Worm (Caenorhabditis elegans) whole organism, L4 larva: Measurements from ENCODE around the gene frm-2.

ENCODE experiments used
- egl-27 ChIP-seq: sonication (generic microtip); optimal IDR thresholded peaks from 3 replicates; lab custom pipeline; 2017; ENCODE audit warnings: missing biosample characterization, missing genetic modification reagents, missing genetic modification characterization
- fos-1 ChIP-seq: fragments of 150-350 bp; optimal IDR thresholded peaks from 2 replicates; lab custom pipeline; 2014; ENCODE audit warnings: missing biosample characterization, missing genetic modification characterization
- hlh-11 ChIP-seq: fragments of 200-800 bp; sonication (Bioruptor generic); optimal IDR thresholded peaks from 2 replicates; lab custom pipeline; 2018; ENCODE audit warnings: mild to moderate bottlenecking, missing genetic modification characterization, missing compliant biosample characterization
- lir-3 ChIP-seq: sonication (generic microtip); optimal IDR thresholded peaks from 2 replicates; lab custom pipeline; 2016; ENCODE audit warnings: mild to moderate bottlenecking, missing genetic modification characterization, missing compliant biosample characterization
- mdl-1 ChIP-seq, 2 experiments: fragments of 150-350 bp in 1 of 2; sonication (generic microtip) in 1 of 2; optimal IDR thresholded peaks; 2 replicates each; lab custom pipeline; 2014 to 2017; ENCODE audit warnings: missing biosample characterization in 2 of 2, missing genetic modification characterization in 2 of 2
- nhr-11 ChIP-seq: fragments of 150-350 bp; optimal IDR thresholded peaks from 2 replicates; lab custom pipeline; 2014; ENCODE audit warnings: missing biosample characterization, missing genetic modification characterization
- pqm-1 ChIP-seq: sonication (generic microtip); optimal IDR thresholded peaks from 2 replicates; lab custom pipeline; 2017; ENCODE audit warnings: missing biosample characterization, missing genetic modification characterization
- saeg-2 ChIP-seq: fragments of 200-800 bp; sonication (Bioruptor generic); IDR thresholded peaks from 2 replicates; pipeline ENCODE4 v1.3.6; 2022; ENCODE audit warnings: missing genetic modification reagents, missing genetic modification characterization, missing compliant biosample characterization
- unc-39 ChIP-seq: sonication (generic microtip); optimal IDR thresholded peaks from 2 replicates; lab custom pipeline; 2017; ENCODE audit warnings: missing biosample characterization, missing genetic modification characterization
- ztf-11 ChIP-seq: fragments of 150-350 bp; optimal IDR thresholded peaks from 2 replicates; lab custom pipeline; 2014; ENCODE audit warnings: missing biosample characterization, missing genetic modification characterization

- TF ChIP-seq lir-3 (no peak), saeg-2 (no peak), pqm-1 (tag; lab: Kevin White, UChicago) (no peak), mdl-1 (tag; optimal IDR thresholded peaks at IDR 0.05; lab: Kevin White, UChicago) (no peak), ztf-11 (tag; lab: Kevin White, UChicago) (no peak), unc-39 (no peak), hlh-11 (tag; lab: Kevin White, UChicago) (peak; percentile 57), fos-1 (no peak), egl-27 (no peak), nhr-11 (tag; lab: Kevin White, UChicago) (peak; percentile 4)
Measured at ce11 chrIII:5949817-5950216, 32.1 kb downstream of the frm-2 start.
